Fruit fly (Drosophila melanogaster) whole organism, embryonic: Measurements from ENCODE around the gene CG33124.

Experiments used
- Atf6 ChIP-seq: fragments of 200-800 bp; sonication (Bioruptor generic); IDR thresholded peaks from 2 replicates; pipeline ENCODE4 v1.3.6; 2022; ENCODE audit warnings: missing biosample characterization, missing genetic modification characterization
- CG11085 ChIP-seq: fragments of 200-800 bp; sonication (Bioruptor generic); IDR thresholded peaks from 2 replicates; pipeline ENCODE4 v1.3.6; 2022; ENCODE audit warnings: missing biosample characterization, missing genetic modification characterization
- CG12071 ChIP-seq: fragments of 200-800 bp; sonication (Bioruptor generic); optimal IDR thresholded peaks from 3 replicates; lab custom pipeline; 2018; ENCODE audit warnings: missing biosample characterization, mild to moderate bottlenecking, missing genetic modification characterization
- CG1233 ChIP-seq: fragments of 200-800 bp; sonication (Bioruptor generic); optimal IDR thresholded peaks from 4 replicates; lab custom pipeline; 2018; ENCODE audit warnings: missing biosample characterization, mild to moderate bottlenecking, missing genetic modification characterization
- CG13624 ChIP-seq: fragments of 200-800 bp; sonication (Bioruptor generic); optimal IDR thresholded peaks from 2 replicates; lab custom pipeline; 2016; ENCODE audit warnings: missing biosample characterization, missing genetic modification characterization
- CG13775 ChIP-seq: fragments of 200-800 bp; sonication (Bioruptor generic); optimal IDR thresholded peaks from 3 replicates; lab custom pipeline; 2017; ENCODE audit warnings: missing biosample characterization, mild to moderate bottlenecking, missing genetic modification characterization
- CG14050 ChIP-seq: fragments of 200-800 bp; sonication (Bioruptor generic); IDR thresholded peaks from 3 replicates; pipeline ENCODE4 v1.3.6; 2022; ENCODE audit warnings: missing biosample characterization, missing genetic modification characterization
- CG14441 ChIP-seq: fragments of 200-800 bp; sonication (Bioruptor generic); IDR thresholded peaks from 2 replicates; pipeline ENCODE4 v1.3.6; 2022; ENCODE audit warnings: missing biosample characterization, missing genetic modification characterization
- CG15073 ChIP-seq: fragments of 200-800 bp; sonication (Bioruptor generic); optimal IDR thresholded peaks from 2 replicates; lab custom pipeline; 2016; ENCODE audit warnings: missing biosample characterization, missing genetic modification characterization
- CG1602 ChIP-seq: fragments of 200-800 bp; sonication (Bioruptor generic); optimal IDR thresholded peaks from 3 replicates; lab custom pipeline; 2016; ENCODE audit warnings: missing biosample characterization, missing genetic modification characterization
- CG1647 ChIP-seq: fragments of 200-800 bp; sonication (Bioruptor generic); optimal IDR thresholded peaks from 3 replicates; lab custom pipeline; 2016; ENCODE audit warnings: missing biosample characterization, missing genetic modification characterization
- CG17328 ChIP-seq: fragments of 200-800 bp; sonication (Bioruptor generic); IDR thresholded peaks from 2 replicates; pipeline ENCODE4 v1.3.6; 2022; ENCODE audit warnings: missing biosample characterization, missing genetic modification characterization
- CG18764 ChIP-seq: fragments of 200-800 bp; sonication (Bioruptor generic); optimal IDR thresholded peaks from 3 replicates; lab custom pipeline; 2016; ENCODE audit warnings: missing biosample characterization, missing genetic modification characterization
- CG2116 ChIP-seq: fragments of 200-800 bp; sonication (Bioruptor generic); optimal IDR thresholded peaks from 3 replicates; lab custom pipeline; 2018; ENCODE audit warnings: missing biosample characterization, mild to moderate bottlenecking, missing genetic modification characterization
- CG2875 ChIP-seq: fragments of 200-800 bp; sonication (Bioruptor generic); optimal IDR thresholded peaks from 2 replicates; lab custom pipeline; 2017; ENCODE audit warnings: missing biosample characterization, mild to moderate bottlenecking, missing genetic modification characterization, missing genetic modification reagents
- CG30403 ChIP-seq: fragments of 200-800 bp; sonication (Bioruptor generic); optimal IDR thresholded peaks from 3 replicates; lab custom pipeline; 2016; ENCODE audit warnings: missing biosample characterization, missing genetic modification characterization
- CG33557 ChIP-seq: fragments of 200-800 bp; sonication (Bioruptor generic); optimal IDR thresholded peaks from 2 replicates; lab custom pipeline; 2019; ENCODE audit warnings: missing biosample characterization, mild to moderate bottlenecking, missing genetic modification characterization, moderate library complexity
- CG34224 ChIP-seq: fragments of 200-800 bp; sonication (Bioruptor generic); IDR thresholded peaks from 3 replicates; pipeline ENCODE4 v1.3.6; 2022; ENCODE audit warnings: missing biosample characterization, missing genetic modification characterization; ENCODE audit not compliant: partially characterized antibody
- CG3726 ChIP-seq: fragments of 200-800 bp; sonication (Bioruptor generic); IDR thresholded peaks from 3 replicates; pipeline ENCODE4, ENCODE4 v1.3.6; 2022; ENCODE audit warnings: missing biosample characterization, missing genetic modification characterization
- CG3838 ChIP-seq: fragments of 200-800 bp; sonication (Bioruptor generic); optimal IDR thresholded peaks from 3 replicates; lab custom pipeline; 2016; ENCODE audit warnings: missing biosample characterization, missing genetic modification characterization
- CG5180 ChIP-seq: fragments of 200-800 bp; sonication (Bioruptor generic); optimal IDR thresholded peaks from 3 replicates; lab custom pipeline; 2017; ENCODE audit warnings: missing biosample characterization, missing genetic modification characterization, mild to moderate bottlenecking, moderate library complexity, missing genetic modification reagents
- CG5953 ChIP-seq: fragments of 200-800 bp; sonication (Bioruptor generic); IDR thresholded peaks from 2 replicates; pipeline ENCODE4 v1.3.6; 2022; ENCODE audit warnings: missing biosample characterization, missing genetic modification characterization
- CG7745 ChIP-seq: fragments of 200-800 bp; sonication (Bioruptor generic); optimal IDR thresholded peaks from 2 replicates; lab custom pipeline; 2018; ENCODE audit warnings: missing biosample characterization, mild to moderate bottlenecking, missing genetic modification characterization, moderate library complexity
- CG7963 ChIP-seq: fragments of 200-800 bp; sonication (Bioruptor generic); IDR thresholded peaks from 3 replicates; pipeline ENCODE4 v1.3.6; 2022; ENCODE audit warnings: missing biosample characterization, missing genetic modification characterization; ENCODE audit not compliant: partially characterized antibody
- D19A ChIP-seq: fragments of 200-800 bp; optimal IDR thresholded peaks from 3 replicates; lab custom pipeline; 2019; ENCODE audit warnings: missing biosample characterization, mild to moderate bottlenecking, missing genetic modification characterization, moderate library complexity
- Dbx ChIP-seq: fragments of 200-800 bp; sonication (Bioruptor generic); IDR thresholded peaks from 3 replicates; pipeline ENCODE4 v1.3.6; 2022; ENCODE audit warnings: missing biosample characterization, missing genetic modification characterization
- Dip2 ChIP-seq: fragments of 200-800 bp; sonication (Bioruptor generic); IDR thresholded peaks from 2 replicates; pipeline ENCODE4 v1.3.6; 2022; ENCODE audit warnings: missing biosample characterization, missing genetic modification characterization
- Dip3 ChIP-seq: fragments of 200-800 bp; sonication (Bioruptor generic); optimal IDR thresholded peaks from 3 replicates; lab custom pipeline; 2016; ENCODE audit warnings: missing biosample characterization, missing genetic modification characterization
- Ets97D ChIP-seq: fragments of 200-800 bp; sonication (Bioruptor generic); optimal IDR thresholded peaks from 3 replicates; lab custom pipeline; 2016; ENCODE audit warnings: missing biosample characterization, missing genetic modification characterization
- Gug ChIP-seq: fragments of 200-800 bp; sonication (Bioruptor generic); IDR thresholded peaks from 4 replicates; pipeline ENCODE4 v1.3.6; 2022; ENCODE audit warnings: missing biosample characterization, missing genetic modification characterization
- Hey ChIP-seq: fragments of 200-800 bp; sonication (Bioruptor generic); optimal IDR thresholded peaks from 3 replicates; lab custom pipeline; 2018; ENCODE audit warnings: missing biosample characterization, mild to moderate bottlenecking, missing genetic modification characterization
- MESR4 ChIP-seq: fragments of 200-800 bp; sonication (Bioruptor generic); optimal IDR thresholded peaks from 2 replicates; lab custom pipeline; 2018; ENCODE audit warnings: missing biosample characterization, mild to moderate bottlenecking, missing genetic modification characterization, moderate library complexity
- Myb ChIP-seq: fragments of 200-800 bp; sonication (Bioruptor generic); optimal IDR thresholded peaks from 2 replicates; lab custom pipeline; 2016; ENCODE audit warnings: missing biosample characterization, missing genetic modification characterization
- NFAT ChIP-seq: fragments of 200-800 bp; sonication (Bioruptor generic); IDR thresholded peaks from 2 replicates; pipeline ENCODE4 v1.3.6; 2022; ENCODE audit warnings: missing biosample characterization, missing genetic modification characterization
- NfI ChIP-seq: fragments of 200-800 bp; sonication (Bioruptor generic); optimal IDR thresholded peaks from 3 replicates; lab custom pipeline; 2018; ENCODE audit warnings: missing biosample characterization, mild to moderate bottlenecking, missing genetic modification characterization, moderate library complexity
- Sin3A ChIP-seq: fragments of >200 bp; optimal IDR thresholded peaks from 2 replicates; lab custom pipeline; 2018
- Sox100B ChIP-seq: fragments of 200-800 bp; sonication (Bioruptor generic); optimal IDR thresholded peaks from 3 replicates; lab custom pipeline; 2018; ENCODE audit warnings: missing biosample characterization, mild to moderate bottlenecking, missing genetic modification characterization
- Xbp1 ChIP-seq: fragments of 200-800 bp; sonication (Bioruptor generic); optimal IDR thresholded peaks from 3 replicates; lab custom pipeline; 2016; ENCODE audit warnings: missing biosample characterization, mild to moderate bottlenecking, missing genetic modification characterization
- ab ChIP-seq: fragments of 200-800 bp; sonication (Bioruptor generic); optimal IDR thresholded peaks from 2 replicates; lab custom pipeline; 2016; ENCODE audit warnings: missing biosample characterization, missing genetic modification characterization
- abd-A ChIP-seq: fragments of 200-800 bp; sonication (Bioruptor generic); optimal IDR thresholded peaks from 3 replicates; lab custom pipeline; 2019; ENCODE audit warnings: missing biosample characterization, mild to moderate bottlenecking, missing genetic modification characterization, moderate library complexity
- dysf ChIP-seq: fragments of 200-800 bp; sonication (Bioruptor generic); IDR thresholded peaks from 3 replicates; pipeline ENCODE4 v1.3.6; 2022; ENCODE audit warnings: missing biosample characterization, missing genetic modification characterization
- gcm ChIP-seq: fragments of 200-800 bp; sonication (Bioruptor generic); optimal IDR thresholded peaks from 2 replicates; lab custom pipeline; 2019; ENCODE audit warnings: missing biosample characterization, mild to moderate bottlenecking, missing genetic modification characterization, moderate library complexity
- gro ChIP-seq: fragments of 200-800 bp; sonication (Bioruptor generic); optimal IDR thresholded peaks from 2 replicates; lab custom pipeline; 2016; ENCODE audit warnings: missing biosample characterization, missing genetic modification characterization
- her ChIP-seq: fragments of 200-800 bp; sonication (Bioruptor generic); optimal IDR thresholded peaks from 2 replicates; lab custom pipeline; 2016; ENCODE audit warnings: missing biosample characterization, missing genetic modification characterization
- jigr1 ChIP-seq: fragments of 200-800 bp; sonication (Bioruptor generic); IDR thresholded peaks from 3 replicates; pipeline ENCODE4 v1.3.6; 2022; ENCODE audit warnings: missing biosample characterization, missing genetic modification characterization
- klu ChIP-seq: fragments of 200-800 bp; sonication (Bioruptor generic); IDR thresholded peaks from 2 replicates; pipeline ENCODE4 v1.3.6; 2022; ENCODE audit warnings: missing biosample characterization, missing genetic modification characterization
- knrl ChIP-seq: fragments of 200-800 bp; sonication (Bioruptor generic); IDR thresholded peaks from 3 replicates; pipeline ENCODE4 v1.3.6; 2022; ENCODE audit warnings: missing biosample characterization, missing genetic modification characterization; ENCODE audit not compliant: partially characterized antibody
- slp2 ChIP-seq: fragments of 200-800 bp; sonication (Bioruptor generic); optimal IDR thresholded peaks from 2 replicates; lab custom pipeline; 2016; ENCODE audit warnings: missing biosample characterization, missing genetic modification characterization
- vnd ChIP-seq: fragments of 200-800 bp; sonication (Bioruptor generic); IDR thresholded peaks from 3 replicates; pipeline ENCODE4 v1.3.6; 2022; ENCODE audit warnings: missing biosample characterization, missing genetic modification characterization; ENCODE audit not compliant: partially characterized antibody
- zen2 ChIP-seq: fragments of 200-800 bp; sonication (Bioruptor generic); IDR thresholded peaks from 3 replicates; pipeline ENCODE4 v1.3.6; 2022; ENCODE audit warnings: missing biosample characterization, missing genetic modification characterization; ENCODE audit not compliant: partially characterized antibody

CG33124 gene

dm6 chr2L:2202853-2203717 is 5.8 kb downstream of the CG33124 start (continued):
- TF ChIP-seq CG33557 (GFP tag; lab: Kevin White, UChicago): no peak
- TF ChIP-seq NFAT: no peak
- no peak for TF ChIP-seq CG1602 (GFP tag; lab: Kevin White, UChicago)
- 0 out of 2 replicates have a peak, but pooled peaks have one; percentile 15 for TF ChIP-seq CG14441 (GFP tag; lab: Robert Waterston, UW)
- peak; percentile 13; the same call in 2 of the 3 replicates for TF ChIP-seq dysf (GFP tag; lab: Robert Waterston, UW)
- peak; percentile 88 for TF ChIP-seq abd-A (tag; lab: Kevin White, UChicago)
- no peak for TF ChIP-seq Sox100B (GFP tag; lab: Kevin White, UChicago)
- TF ChIP-seq D19A (tag; lab: Kevin White, UChicago): no peak
- TF ChIP-seq CG7745 (tag; lab: Kevin White, UChicago): no peak
- TF ChIP-seq MESR4 (GFP tag; lab: Kevin White, UChicago): no peak
- no peak for TF ChIP-seq CG30403
- peak; percentile 8 for TF ChIP-seq CG1647
- TF ChIP-seq CG2875 (GFP tag; lab: Kevin White, UChicago): no peak
- peak; percentile 32; the same call in 1 of the 3 replicates for TF ChIP-seq CG34224 (GFP tag; lab: Robert Waterston, UW)
- TF ChIP-seq Myb (GFP tag; lab: Kevin White, UChicago): no peak
- no peak for TF ChIP-seq Gug
- TF ChIP-seq CG1233: no peak
- no peak for TF ChIP-seq Dip2
- TF ChIP-seq knrl (GFP tag; lab: Robert Waterston, UW): no peak
- TF ChIP-seq CG11085: no peak
- peak; percentile 89 for TF ChIP-seq ab (GFP tag; lab: Kevin White, UChicago)
- no peak for TF ChIP-seq slp2 (GFP tag; lab: Kevin White, UChicago)
- TF ChIP-seq CG12071: peak; percentile 1
- TF ChIP-seq Sin3A (lab: Kevin White, UChicago): no peak
- no peak for TF ChIP-seq CG3838 (GFP tag; lab: Kevin White, UChicago)
- TF ChIP-seq CG2116 (GFP tag; lab: Kevin White, UChicago): no peak
- no peak for TF ChIP-seq gcm
- no peak for TF ChIP-seq Dbx (GFP tag; lab: Robert Waterston, UW)
- TF ChIP-seq CG17328 (GFP tag; lab: Robert Waterston, UW): no peak
- TF ChIP-seq zen2 (GFP tag; lab: Robert Waterston, UW): peak; percentile 77; the same call in 2 of the 3 replicates
- TF ChIP-seq CG3726 (GFP tag; lab: Robert Waterston, UW): no peak
- no peak for TF ChIP-seq klu (GFP tag; lab: Robert Waterston, UW)
- 0 out of 2 replicates have a peak, but pooled peaks have one; percentile 17 for TF ChIP-seq Atf6 (GFP tag; lab: Robert Waterston, UW)
- no peak for TF ChIP-seq Dip3 (GFP tag; lab: Kevin White, UChicago)
- peak; percentile 32 for TF ChIP-seq CG5180 (GFP tag; lab: Kevin White, UChicago)
- TF ChIP-seq CG14050 (GFP tag; lab: Robert Waterston, UW): no peak
- no peak for TF ChIP-seq her (GFP tag; lab: Kevin White, UChicago)
- TF ChIP-seq CG5953 (GFP tag; lab: Robert Waterston, UW): no peak
- no peak for TF ChIP-seq gro (GFP tag; lab: Kevin White, UChicago)
- no peak for TF ChIP-seq NfI
- no peak for TF ChIP-seq CG18764 (GFP tag; lab: Kevin White, UChicago)
- no peak for TF ChIP-seq jigr1 (GFP tag; lab: Robert Waterston, UW)
- no peak for TF ChIP-seq CG13624 (GFP tag; lab: Kevin White, UChicago)
- TF ChIP-seq CG7963 (GFP tag; lab: Robert Waterston, UW): 0 out of 3 replicates have a peak, but pooled peaks have one; percentile 37
- TF ChIP-seq Xbp1 (GFP tag; lab: Kevin White, UChicago): no peak
- no peak for TF ChIP-seq CG13775 (GFP tag; lab: Kevin White, UChicago)
- no peak for TF ChIP-seq vnd (GFP tag; lab: Robert Waterston, UW)
- no peak for TF ChIP-seq CG15073 (GFP tag; lab: Kevin White, UChicago)
- peak; percentile 41 for TF ChIP-seq Hey
- no peak for TF ChIP-seq Ets97D (GFP tag; lab: Kevin White, UChicago)
